Fruit fly (Drosophila melanogaster) whole organism, pupa: ENCODE results near the gene LManIV.

Source experiments
- CG10348 ChIP-seq: fragments of 200-800 bp; sonication (Bioruptor generic); IDR thresholded peaks from 2 replicates; pipeline ENCODE4 v1.3.6; 2022; ENCODE audit warnings: missing biosample characterization, missing genetic modification characterization
- CG12605 ChIP-seq: fragments of 200-800 bp; sonication (Bioruptor generic); IDR thresholded peaks from 2 replicates; pipeline ENCODE4 v1.3.6; 2022; ENCODE audit warnings: missing biosample characterization, missing genetic modification characterization
- CG13204 ChIP-seq: fragments of 200-800 bp; sonication (Bioruptor generic); optimal IDR thresholded peaks from 2 replicates; lab custom pipeline; 2018; ENCODE audit warnings: missing biosample characterization, mild to moderate bottlenecking, missing genetic modification characterization, moderate library complexity
- CG14655 ChIP-seq: fragments of 200-800 bp; sonication (Bioruptor generic); optimal IDR thresholded peaks from 3 replicates; lab custom pipeline; 2017; ENCODE audit warnings: mild to moderate bottlenecking, missing biosample characterization, missing genetic modification reagents, missing genetic modification characterization
- CG15710 ChIP-seq: fragments of 200-800 bp; sonication (Bioruptor generic); optimal IDR thresholded peaks from 2 replicates; lab custom pipeline; 2018; ENCODE audit warnings: missing biosample characterization, mild to moderate bottlenecking, missing genetic modification characterization, moderate library complexity
- CG17806 ChIP-seq: fragments of 200-800 bp; sonication (Bioruptor generic); optimal IDR thresholded peaks from 2 replicates; lab custom pipeline; 2018; ENCODE audit warnings: missing biosample characterization, mild to moderate bottlenecking, missing genetic modification characterization, moderate library complexity
- CG32121 ChIP-seq: fragments of 200-800 bp; sonication (Bioruptor generic); IDR thresholded peaks from 2 replicates; pipeline ENCODE4 v1.3.6; 2022; ENCODE audit warnings: missing biosample characterization, missing genetic modification characterization
- CG34367 ChIP-seq: fragments of 200-800 bp; sonication (Bioruptor generic); optimal IDR thresholded peaks from 2 replicates; lab custom pipeline; 2018; ENCODE audit warnings: missing biosample characterization, mild to moderate bottlenecking, missing genetic modification characterization
- CG4496 ChIP-seq: fragments of 200-800 bp; sonication (Bioruptor generic); IDR thresholded peaks from 3 replicates; pipeline ENCODE4 v1.3.6; 2022; ENCODE audit warnings: missing biosample characterization, missing genetic modification characterization
- CG8159 ChIP-seq: fragments of 200-800 bp; sonication (Bioruptor generic); optimal IDR thresholded peaks from 3 replicates; lab custom pipeline; 2018; ENCODE audit warnings: missing biosample characterization, mild to moderate bottlenecking, missing genetic modification characterization, moderate library complexity
- CG8301 ChIP-seq: fragments of 200-800 bp; sonication (Bioruptor generic); optimal IDR thresholded peaks from 2 replicates; lab custom pipeline; 2018; ENCODE audit warnings: missing biosample characterization, mild to moderate bottlenecking, missing genetic modification characterization
- CG9948 ChIP-seq: fragments of 200-800 bp; sonication (Bioruptor generic); optimal IDR thresholded peaks from 2 replicates; lab custom pipeline; 2018; ENCODE audit warnings: missing biosample characterization, mild to moderate bottlenecking, missing genetic modification characterization, moderate library complexity
- D1 ChIP-seq: fragments of 200-800 bp; sonication (Bioruptor generic); optimal IDR thresholded peaks from 2 replicates; lab custom pipeline; 2018; ENCODE audit warnings: missing biosample characterization, mild to moderate bottlenecking, missing genetic modification characterization, moderate library complexity
- EcR ChIP-seq: fragments of 200-800 bp; sonication (Bioruptor generic); optimal IDR thresholded peaks from 3 replicates; lab custom pipeline; 2019; ENCODE audit warnings: missing biosample characterization, missing genetic modification characterization, mild to moderate bottlenecking, moderate library complexity, missing genetic modification reagents
- Ets98B ChIP-seq: fragments of 200-800 bp; sonication (Bioruptor generic); IDR thresholded peaks from 2 replicates; pipeline ENCODE4 v1.3.6; 2022; ENCODE audit warnings: missing biosample characterization, missing genetic modification characterization
- Pif1A ChIP-seq: fragments of 200-800 bp; sonication (Bioruptor generic); optimal IDR thresholded peaks from 3 replicates; lab custom pipeline; 2016; ENCODE audit warnings: missing biosample characterization, missing genetic modification characterization
- Pif1B ChIP-seq: fragments of 200-800 bp; sonication (Bioruptor generic); optimal IDR thresholded peaks from 3 replicates; lab custom pipeline; 2016; ENCODE audit warnings: missing biosample characterization, missing genetic modification characterization
- Snoo ChIP-seq: fragments of 200-800 bp; sonication (Bioruptor generic); optimal IDR thresholded peaks from 3 replicates; lab custom pipeline; 2017; ENCODE audit warnings: missing biosample characterization, mild to moderate bottlenecking, missing genetic modification characterization, inconsistent platforms
- fd96Ca ChIP-seq: fragments of 200-800 bp; sonication (Bioruptor generic); IDR thresholded peaks from 3 replicates; pipeline ENCODE4 v1.3.6; 2022; ENCODE audit warnings: missing biosample characterization, missing genetic modification characterization
- gl ChIP-seq: fragments of 200-800 bp; sonication (Bioruptor generic); optimal IDR thresholded peaks from 2 replicates; lab custom pipeline; 2018; ENCODE audit warnings: missing biosample characterization, mild to moderate bottlenecking, missing genetic modification characterization
- rn ChIP-seq: fragments of 200-800 bp; sonication (Bioruptor generic); IDR thresholded peaks from 2 replicates; pipeline ENCODE4 v1.3.6; 2022; ENCODE audit warnings: missing biosample characterization, missing genetic modification characterization

The LManIV gene

dm6 chr2L:8762833-8763232 is 9.3 kb downstream of the LManIV start:
- TF ChIP-seq CG14655 (GFP tag; lab: Kevin White, UChicago): peak; percentile 41
- TF ChIP-seq CG9948 (tag; lab: Kevin White, UChicago): no peak
- TF ChIP-seq CG8159: peak; percentile 33
- TF ChIP-seq, all 21 proteins: peak for 2

- TF ChIP-seq CG9948 (tag; lab: Kevin White, UChicago): no peak
- no peak for TF ChIP-seq CG4496 (GFP tag; lab: Robert Waterston, UW)
- no peak for TF ChIP-seq CG8301 (tag; lab: Kevin White, UChicago)
- TF ChIP-seq CG10348 (GFP tag; lab: Robert Waterston, UW): no peak
- TF ChIP-seq Pif1A (GFP tag; lab: Kevin White, UChicago): no peak
- no peak for TF ChIP-seq CG17806 (tag; lab: Kevin White, UChicago)
- TF ChIP-seq Ets98B (GFP tag; lab: Robert Waterston, UW): no peak
- TF ChIP-seq Snoo (tag; lab: Kevin White, UChicago): no peak
- no peak for TF ChIP-seq gl
- TF ChIP-seq CG12605 (GFP tag; lab: Robert Waterston, UW): no peak
- TF ChIP-seq CG32121 (GFP tag; lab: Robert Waterston, UW): no peak
- TF ChIP-seq EcR: no peak
- TF ChIP-seq Pif1B: no peak
- no peak for TF ChIP-seq CG13204 (GFP tag; lab: Kevin White, UChicago)
- TF ChIP-seq rn (GFP tag; lab: Robert Waterston, UW): no peak
- TF ChIP-seq D1 (tag; lab: Kevin White, UChicago): no peak
- TF ChIP-seq CG15710: no peak
Measured at dm6 chr2L:8752022-8752421, 20.1 kb downstream of the LManIV start, which contains the start of the genes CG45307 and CG12438. Gene CG45307 (minus strand): TSS chr2L:8752122. Gene CG12438 (plus strand): TSS chr2L:8752285.

dm6 chr2L:8747480-8747879 is 24.7 kb downstream of the LManIV start:
- TF ChIP-seq EcR (no peak), CG32121 (GFP tag; lab: Robert Waterston, UW) (no peak), gl (no peak), CG4496 (GFP tag; lab: Robert Waterston, UW) (no peak), CG17806 (tag; lab: Kevin White, UChicago) (no peak), CG8301 (tag; lab: Kevin White, UChicago) (no peak), Pif1A (GFP tag; lab: Kevin White, UChicago) (no peak), Pif1B (no peak), Ets98B (GFP tag; lab: Robert Waterston, UW) (no peak)

dm6 chr2L:8746350-8746759 is 25.8 kb downstream of the LManIV start:
- no peak for TF ChIP-seq CG9948 (tag; lab: Kevin White, UChicago)
- no peak for TF ChIP-seq CG34367 (tag; lab: Kevin White, UChicago)
- TF ChIP-seq Pif1B: peak; percentile 4
- no peak for TF ChIP-seq Pif1A (GFP tag; lab: Kevin White, UChicago)

dm6 chr2L:8743082-8743481 is 29.1 kb downstream of the LManIV start:
- TF ChIP-seq Snoo (tag; lab: Kevin White, UChicago) (no peak), Ets98B (GFP tag; lab: Robert Waterston, UW) (no peak), Pif1A (GFP tag; lab: Kevin White, UChicago) (no peak), rn (GFP tag; lab: Robert Waterston, UW) (no peak), CG32121 (GFP tag; lab: Robert Waterston, UW) (no peak), CG10348 (GFP tag; lab: Robert Waterston, UW) (no peak), D1 (tag; lab: Kevin White, UChicago) (no peak), EcR (no peak)

- TF ChIP-seq CG17806 (tag; lab: Kevin White, UChicago) (no peak), fd96Ca (no peak), CG9948 (tag; lab: Kevin White, UChicago) (no peak), CG14655 (GFP tag; lab: Kevin White, UChicago) (no peak), Pif1A (GFP tag; lab: Kevin White, UChicago) (no peak), CG8159 (no peak), CG32121 (GFP tag; lab: Robert Waterston, UW) (no peak), Pif1B (no peak), CG12605 (GFP tag; lab: Robert Waterston, UW) (no peak), Snoo (tag; lab: Kevin White, UChicago) (no peak), gl (no peak), CG13204 (GFP tag; lab: Kevin White, UChicago) (no peak), CG8301 (tag; lab: Kevin White, UChicago) (no peak), CG15710 (no peak), Ets98B (GFP tag; lab: Robert Waterston, UW) (no peak), rn (GFP tag; lab: Robert Waterston, UW) (no peak), CG4496 (GFP tag; lab: Robert Waterston, UW) (no peak), CG10348 (GFP tag; lab: Robert Waterston, UW) (no peak)
Measured at dm6 chr2L:8740757-8741278, 31.3 kb downstream of the LManIV start.
